Fruit fly (Drosophila melanogaster) whole organism: Measurements from ENCODE around the gene mRpL15.

Source experiments
- Dll ChIP-seq: fragments of >200 bp; optimal IDR thresholded peaks from 2 replicates; lab custom pipeline; 2017
- EcR ChIP-seq, 2 experiments: fragments of >200 bp; optimal IDR thresholded peaks; 2 replicates each; lab custom pipeline; 2017; ENCODE audit warnings: missing biosample characterization in 2 of 2, missing genetic modification characterization in 2 of 2, missing genetic modification reagents in 2 of 2
- pan ChIP-seq: fragments of >200 bp; optimal IDR thresholded peaks from 2 replicates; lab custom pipeline; 2017
- psq ChIP-seq: fragments of >200 bp; optimal IDR thresholded peaks from 2 replicates; lab custom pipeline; 2017

DNA sequence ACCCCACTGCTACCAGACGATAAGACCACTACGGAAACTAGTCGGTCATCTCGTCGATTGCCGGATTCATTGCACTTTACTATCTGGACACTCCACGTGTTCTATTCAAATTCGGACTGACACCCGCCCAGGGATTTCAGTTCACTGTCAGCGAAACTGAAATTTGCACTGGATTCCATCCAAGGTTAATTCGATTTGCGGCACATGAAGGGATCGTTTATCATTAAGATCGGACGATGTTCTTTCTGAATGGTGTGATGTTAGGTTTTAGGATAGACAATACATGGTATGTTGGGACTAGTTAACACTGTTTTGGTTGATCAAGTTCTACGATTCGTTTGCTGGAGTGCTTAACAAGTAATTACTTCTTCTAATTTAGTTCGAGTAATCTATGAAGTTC lies 29.9 kb upstream of the mRpL15 start, which contains the start of gene CG42764:
- TF ChIP-seq Dll (no peak), psq (no peak), EcR (GFP tag; optimal IDR thresholded peaks at IDR 0.05; lab: Kevin White, UChicago) (no peak), pan (lab: Kevin White, UChicago) (no peak)
